Fruit fly (Drosophila melanogaster) whole organism, embryonic: ENCODE measurements around the gene Phae2.
A peak's percentile ranks its signal among the peaks of the same experiment; 100 is the strongest.

Experiments
- BEAF-32 ChIP-seq: fragments of 200-800 bp; sonication (Bioruptor generic); optimal IDR thresholded peaks from 3 replicates; lab custom pipeline; 2017; ENCODE audit warnings: missing biosample characterization, missing genetic modification characterization, mild to moderate bottlenecking, moderate library complexity, missing genetic modification reagents
- CG10267 ChIP-seq: fragments of 200-800 bp; sonication (Bioruptor generic); optimal IDR thresholded peaks from 2 replicates; lab custom pipeline; 2018; ENCODE audit warnings: missing biosample characterization, mild to moderate bottlenecking, missing genetic modification characterization, moderate library complexity
- CG11504 ChIP-seq: fragments of 200-800 bp; sonication (Bioruptor generic); optimal IDR thresholded peaks from 3 replicates; lab custom pipeline; 2019; ENCODE audit warnings: missing biosample characterization, mild to moderate bottlenecking, missing genetic modification characterization, moderate library complexity
- CG12299 ChIP-seq: fragments of 200-800 bp; sonication (Bioruptor generic); optimal IDR thresholded peaks from 2 replicates; lab custom pipeline; 2018; ENCODE audit warnings: missing biosample characterization, mild to moderate bottlenecking, missing genetic modification characterization
- CG13296 ChIP-seq: fragments of 200-800 bp; sonication (Bioruptor generic); optimal IDR thresholded peaks from 3 replicates; lab custom pipeline; 2018; ENCODE audit warnings: missing biosample characterization, mild to moderate bottlenecking, missing genetic modification characterization
- CG16863 ChIP-seq: fragments of 200-800 bp; sonication (Bioruptor generic); optimal IDR thresholded peaks from 3 replicates; lab custom pipeline; 2016; ENCODE audit warnings: missing biosample characterization, missing genetic modification characterization
- CG17568 ChIP-seq: fragments of 200-800 bp; sonication (Bioruptor generic); optimal IDR thresholded peaks from 2 replicates; lab custom pipeline; 2018; ENCODE audit warnings: missing biosample characterization, mild to moderate bottlenecking, missing genetic modification characterization, moderate library complexity
- CG2120 ChIP-seq: fragments of 200-800 bp; sonication (Bioruptor generic); optimal IDR thresholded peaks from 3 replicates; lab custom pipeline; 2016; ENCODE audit warnings: missing biosample characterization, missing genetic modification characterization
- CG30403 ChIP-seq: fragments of 200-800 bp; sonication (Bioruptor generic); optimal IDR thresholded peaks from 3 replicates; lab custom pipeline; 2016; ENCODE audit warnings: missing biosample characterization, missing genetic modification characterization
- CG31224 ChIP-seq: fragments of 200-800 bp; sonication (Bioruptor generic); IDR thresholded peaks from 2 replicates; pipeline ENCODE4 v1.3.6; 2022; ENCODE audit warnings: missing biosample characterization, missing genetic modification characterization
- CG32767 ChIP-seq: fragments of 200-800 bp; sonication (Bioruptor generic); IDR thresholded peaks from 2 replicates; pipeline ENCODE4 v1.3.6; 2022; ENCODE audit warnings: missing biosample characterization, missing genetic modification characterization
- CG3407 ChIP-seq: fragments of 200-800 bp; sonication (Bioruptor generic); optimal IDR thresholded peaks from 2 replicates; lab custom pipeline; 2018; ENCODE audit warnings: missing biosample characterization, mild to moderate bottlenecking, missing genetic modification characterization
- CG4404 ChIP-seq: fragments of 200-800 bp; sonication (Bioruptor generic); IDR thresholded peaks from 2 replicates; pipeline ENCODE4 v1.3.6; 2022; ENCODE audit warnings: missing biosample characterization, missing genetic modification characterization
- CG4707 ChIP-seq: fragments of 200-800 bp; sonication (Bioruptor generic); optimal IDR thresholded peaks from 2 replicates; lab custom pipeline; 2018; ENCODE audit warnings: missing biosample characterization, mild to moderate bottlenecking, missing genetic modification characterization, moderate library complexity
- CG5180 ChIP-seq: fragments of 200-800 bp; sonication (Bioruptor generic); optimal IDR thresholded peaks from 3 replicates; lab custom pipeline; 2017; ENCODE audit warnings: missing biosample characterization, missing genetic modification characterization, mild to moderate bottlenecking, moderate library complexity, missing genetic modification reagents
- CG6854 ChIP-seq: fragments of 200-800 bp; sonication (Bioruptor generic); optimal IDR thresholded peaks from 3 replicates; lab custom pipeline; 2017; ENCODE audit warnings: missing biosample characterization, mild to moderate bottlenecking, missing genetic modification characterization
- CG8089 ChIP-seq: fragments of 200-800 bp; sonication (Bioruptor generic); optimal IDR thresholded peaks from 3 replicates; lab custom pipeline; 2016; ENCODE audit warnings: missing biosample characterization, missing genetic modification characterization
- CG9817 ChIP-seq: fragments of 200-800 bp; sonication (Bioruptor generic); optimal IDR thresholded peaks from 2 replicates; lab custom pipeline; 2018; ENCODE audit warnings: missing biosample characterization, mild to moderate bottlenecking, missing genetic modification characterization, moderate library complexity
- D19A ChIP-seq: fragments of 200-800 bp; optimal IDR thresholded peaks from 3 replicates; lab custom pipeline; 2019; ENCODE audit warnings: missing biosample characterization, mild to moderate bottlenecking, missing genetic modification characterization, moderate library complexity
- Eip74EF ChIP-seq, 2 experiments: fragments of 200-800 bp in 1 of 2; fragments of >200 bp in 1 of 2; sonication (Bioruptor generic) in 1 of 2; optimal IDR thresholded peaks; 2 replicates each; lab custom pipeline; 2017 to 2019; ENCODE audit warnings: missing biosample characterization in 2 of 2, missing genetic modification characterization in 2 of 2, mild to moderate bottlenecking in 1 of 2, moderate library complexity in 1 of 2
- H15 ChIP-seq: fragments of 200-800 bp; sonication (Bioruptor generic); IDR thresholded peaks from 3 replicates; pipeline ENCODE4 v1.3.6; 2022; ENCODE audit warnings: missing biosample characterization, missing genetic modification characterization
- Hsf ChIP-seq: fragments of 200-800 bp; sonication (Bioruptor generic); optimal IDR thresholded peaks from 3 replicates; lab custom pipeline; 2016; ENCODE audit warnings: missing biosample characterization, missing genetic modification characterization
- Ravus ChIP-seq: fragments of 200-800 bp; sonication (Bioruptor generic); IDR thresholded peaks from 2 replicates; pipeline ENCODE4 v1.3.6; 2022; ENCODE audit warnings: missing biosample characterization, missing genetic modification characterization
- Sox100B ChIP-seq: fragments of 200-800 bp; sonication (Bioruptor generic); optimal IDR thresholded peaks from 3 replicates; lab custom pipeline; 2018; ENCODE audit warnings: missing biosample characterization, mild to moderate bottlenecking, missing genetic modification characterization
- Usf ChIP-seq: fragments of 200-800 bp; sonication (Bioruptor generic); optimal IDR thresholded peaks from 2 replicates; lab custom pipeline; 2017; ENCODE audit warnings: missing genotype, missing biosample characterization, missing genetic modification characterization
- Xrp1 ChIP-seq: fragments of 200-800 bp; sonication (Bioruptor generic); IDR thresholded peaks from 2 replicates; pipeline ENCODE4 v1.3.6; 2022; ENCODE audit warnings: missing biosample characterization, missing genetic modification characterization
- ase ChIP-seq: fragments of 200-800 bp; sonication (Bioruptor generic); IDR thresholded peaks from 3 replicates; pipeline ENCODE4 v1.3.6; 2022; ENCODE audit warnings: missing biosample characterization, missing genetic modification characterization
- az2 ChIP-seq: fragments of 200-800 bp; sonication (Bioruptor generic); optimal IDR thresholded peaks from 3 replicates; lab custom pipeline; 2016; ENCODE audit warnings: missing biosample characterization, missing genetic modification characterization
- bbx ChIP-seq: fragments of 200-800 bp; sonication (Bioruptor generic); IDR thresholded peaks from 2 replicates; pipeline ENCODE4 v1.3.6; 2022; ENCODE audit warnings: missing biosample characterization, missing genetic modification characterization; ENCODE audit not compliant: partially characterized antibody
- chinmo ChIP-seq: fragments of 200-800 bp; sonication (Bioruptor generic); IDR thresholded peaks from 4 replicates; pipeline ENCODE4 v1.3.6; 2022; ENCODE audit warnings: missing biosample characterization, missing genetic modification characterization; ENCODE audit not compliant: partially characterized antibody
- danr ChIP-seq: fragments of 200-800 bp; sonication (Bioruptor generic); IDR thresholded peaks from 2 replicates; pipeline ENCODE4 v1.3.6; 2022; ENCODE audit warnings: missing biosample characterization, missing genetic modification characterization
- dimm ChIP-seq: fragments of 200-800 bp; sonication (Bioruptor generic); IDR thresholded peaks from 2 replicates; pipeline ENCODE4 v1.3.6; 2022; ENCODE audit warnings: missing biosample characterization, missing genetic modification characterization
- dysf ChIP-seq: fragments of 200-800 bp; sonication (Bioruptor generic); IDR thresholded peaks from 3 replicates; pipeline ENCODE4 v1.3.6; 2022; ENCODE audit warnings: missing biosample characterization, missing genetic modification characterization
- fu2 ChIP-seq: fragments of 200-800 bp; sonication (Bioruptor generic); optimal IDR thresholded peaks from 2 replicates; lab custom pipeline; 2016; ENCODE audit warnings: missing biosample characterization, missing genetic modification characterization
- gfzf ChIP-seq: fragments of 200-800 bp; sonication (Bioruptor generic); optimal IDR thresholded peaks from 2 replicates; lab custom pipeline; 2016; ENCODE audit warnings: missing biosample characterization, mild to moderate bottlenecking, missing genetic modification characterization, moderate library complexity
- ham ChIP-seq: fragments of 200-800 bp; sonication (Bioruptor generic); IDR thresholded peaks from 2 replicates; pipeline ENCODE4 v1.3.6; 2022; ENCODE audit warnings: missing biosample characterization, missing genetic modification characterization
- hth ChIP-seq: fragments of >200 bp; optimal IDR thresholded peaks from 2 replicates; lab custom pipeline; 2017; ENCODE audit warnings: inconsistent platforms
- mld ChIP-seq: fragments of 200-800 bp; sonication (Bioruptor generic); IDR thresholded peaks from 3 replicates; pipeline ENCODE4 v1.3.6; 2022; ENCODE audit warnings: missing biosample characterization, missing genetic modification characterization; ENCODE audit not compliant: partially characterized antibody
- nerfin-1 ChIP-seq: fragments of 200-800 bp; sonication (Bioruptor generic); optimal IDR thresholded peaks from 3 replicates; lab custom pipeline; 2019; ENCODE audit warnings: missing biosample characterization, mild to moderate bottlenecking, missing genetic modification characterization, moderate library complexity
- onecut ChIP-seq: fragments of 200-800 bp; sonication (Bioruptor generic); IDR thresholded peaks from 2 replicates; pipeline ENCODE4 v1.3.6; 2022; ENCODE audit warnings: missing biosample characterization, missing genetic modification characterization
- phol ChIP-seq: fragments of 200-800 bp; sonication (Bioruptor generic); optimal IDR thresholded peaks from 3 replicates; lab custom pipeline; 2018; ENCODE audit warnings: missing biosample characterization, mild to moderate bottlenecking, missing genetic modification characterization, moderate library complexity
- sob ChIP-seq: fragments of 200-800 bp; sonication (Bioruptor generic); IDR thresholded peaks from 2 replicates; pipeline ENCODE4 v1.3.6; 2022; ENCODE audit warnings: missing biosample characterization, missing genetic modification characterization
- sqz ChIP-seq: fragments of 200-800 bp; sonication (Bioruptor generic); optimal IDR thresholded peaks from 3 replicates; lab custom pipeline; 2018; ENCODE audit warnings: missing biosample characterization, mild to moderate bottlenecking, missing genetic modification characterization
- tll ChIP-seq, 2 experiments: fragments of 200-800 bp in 1 of 2; fragments of >200 bp in 1 of 2; sonication (Bioruptor generic) in 1 of 2; optimal IDR thresholded peaks; 2 replicates each; lab custom pipeline; 2017 to 2019; ENCODE audit warnings: missing biosample characterization in 2 of 2, missing genetic modification characterization in 2 of 2, mild to moderate bottlenecking in 1 of 2, moderate library complexity in 1 of 2
- trh ChIP-seq: fragments of 200-800 bp; sonication (Bioruptor generic); optimal IDR thresholded peaks from 2 replicates; lab custom pipeline; 2016; ENCODE audit warnings: missing biosample characterization, missing genetic modification characterization
- usp ChIP-seq: fragments of >200 bp; optimal IDR thresholded peaks from 2 replicates; lab custom pipeline; 2017; ENCODE audit warnings: missing biosample characterization, missing genetic modification characterization
- vnd ChIP-seq: fragments of 200-800 bp; sonication (Bioruptor generic); IDR thresholded peaks from 3 replicates; pipeline ENCODE4 v1.3.6; 2022; ENCODE audit warnings: missing biosample characterization, missing genetic modification characterization; ENCODE audit not compliant: partially characterized antibody
- zfh1 ChIP-seq: fragments of 200-800 bp; sonication (Bioruptor generic); IDR thresholded peaks from 3 replicates; pipeline ENCODE4 v1.3.6; 2022; ENCODE audit warnings: missing biosample characterization, missing genetic modification characterization

The Phae2 gene

DNA sequence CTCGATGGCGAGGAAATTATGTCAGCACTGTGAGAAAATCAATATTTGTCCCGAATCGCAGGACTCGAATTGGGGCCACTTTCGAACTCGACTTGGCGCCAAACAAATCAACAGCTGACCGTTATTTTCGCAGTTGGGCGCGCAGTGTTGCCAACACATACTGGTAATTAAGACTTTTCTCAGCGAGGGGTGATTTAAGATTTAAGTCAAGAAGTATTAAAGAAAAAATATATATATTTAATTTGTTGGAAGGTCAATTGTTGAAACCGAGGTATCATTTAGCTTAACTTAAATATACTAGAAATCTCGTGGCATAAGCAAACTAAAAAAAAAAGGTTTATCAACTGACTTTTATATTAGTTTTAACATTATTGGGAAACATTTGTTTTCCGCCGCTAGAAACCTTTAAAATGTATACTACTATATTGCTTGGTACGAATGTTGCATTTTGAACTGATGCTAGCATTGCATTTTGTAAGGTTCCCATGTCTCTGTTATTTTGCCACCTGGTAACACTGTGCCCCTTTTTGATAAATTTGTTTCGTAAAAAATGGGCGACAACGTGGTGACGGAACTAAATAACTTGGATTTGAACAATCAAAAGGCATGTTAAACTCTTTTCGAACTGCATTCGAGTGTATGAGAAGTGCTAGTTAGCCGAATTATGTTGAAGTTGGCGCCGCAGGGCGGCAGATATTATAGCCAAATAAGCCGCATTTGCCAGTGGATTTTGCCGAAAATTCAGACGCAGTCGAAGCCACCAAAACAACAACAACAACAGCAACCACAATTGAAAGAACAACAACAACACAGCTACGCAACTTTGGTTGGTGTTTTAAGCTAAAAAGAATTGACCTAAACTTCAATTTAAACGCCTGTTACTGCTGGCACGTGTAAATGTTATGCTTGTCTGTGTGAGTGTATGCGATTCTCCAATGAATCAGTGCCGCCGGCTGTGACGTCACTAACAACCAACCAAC is 7.4 kb upstream of the Phae2 start, which contains the start of the genes Patsas and ThrRS (continued):
- TF ChIP-seq CG5180 (GFP tag; lab: Kevin White, UChicago) (no peak), CG10267 (tag; lab: Kevin White, UChicago) (peak; percentile 84), trh (peak; percentile 46), bbx (GFP tag; lab: Robert Waterston, UW) (no peak), Usf (peak; percentile 83), usp (GFP tag; lab: Kevin White, UChicago) (no peak), H15 (GFP tag; lab: Robert Waterston, UW) (peak; percentile 76; the same call in 2 of the 3 replicates), Hsf (GFP tag; lab: Kevin White, UChicago) (peak; percentile 88), CG8089 (GFP tag; lab: Kevin White, UChicago) (peak; percentile 71), Sox100B (GFP tag; lab: Kevin White, UChicago) (no peak), D19A (tag; lab: Kevin White, UChicago) (peak; percentile 70), CG6854 (GFP tag; lab: Kevin White, UChicago) (peak; percentile 51), CG11504 (tag; lab: Kevin White, UChicago) (peak; percentile 89), dysf (GFP tag; lab: Robert Waterston, UW) (peak; percentile 92), CG4707 (GFP tag; lab: Kevin White, UChicago) (no peak), sqz (GFP tag; lab: Kevin White, UChicago) (peak; percentile 65), az2 (GFP tag; lab: Kevin White, UChicago) (peak; percentile 87), CG4404 (GFP tag; lab: Robert Waterston, UW) (peak; percentile 86), tll (GFP tag; optimal IDR thresholded peaks at IDR 0.05; lab: Kevin White, UChicago) (no peak), nerfin-1 (tag; lab: Kevin White, UChicago) (peak; percentile 78), ham (no peak), hth (lab: Kevin White, UChicago) (no peak), CG30403 (GFP tag; lab: Kevin White, UChicago) (peak; percentile 92), CG3407 (GFP tag; lab: Kevin White, UChicago) (no peak), CG2120 (GFP tag; lab: Kevin White, UChicago) (peak; percentile 91), Xrp1 (peak; percentile 82), CG17568 (GFP tag; lab: Kevin White, UChicago) (no peak), CG12299 (tag; lab: Kevin White, UChicago) (peak; percentile 79), chinmo (no peak), gfzf (GFP tag; lab: Kevin White, UChicago) (peak; percentile 79), CG16863 (GFP tag; lab: Kevin White, UChicago) (peak; percentile 55), CG31224 (peak; percentile 67), sob (GFP tag; lab: Robert Waterston, UW) (peak; percentile 82), danr (GFP tag; lab: Robert Waterston, UW) (peak; percentile 69), onecut (GFP tag; lab: Robert Waterston, UW) (peak; percentile 97), BEAF-32 (GFP tag; lab: Kevin White, UChicago) (peak; percentile 38), mld (GFP tag; lab: Robert Waterston, UW) (no peak), CG32767 (GFP tag; lab: Robert Waterston, UW) (peak; percentile 72; the same call in 1 of the 2 replicates), dimm (GFP tag; lab: Robert Waterston, UW) (peak; percentile 53), phol (tag; lab: Kevin White, UChicago) (peak; percentile 93), zfh1 (GFP tag; lab: Robert Waterston, UW) (peak; percentile 78), CG9817 (tag; lab: Kevin White, UChicago) (peak; percentile 93), Ravus (GFP tag; lab: Robert Waterston, UW) (no peak; the same call in 1 of the 2 replicates), fu2 (GFP tag; lab: Kevin White, UChicago) (peak; percentile 69), ase (GFP tag; lab: Robert Waterston, UW) (peak; percentile 71; the same call in 2 of the 3 replicates), CG13296 (GFP tag; lab: Kevin White, UChicago) (peak; percentile 78), vnd (GFP tag; lab: Robert Waterston, UW) (no peak), Eip74EF (GFP tag; optimal IDR thresholded peaks at IDR 0.05; lab: Kevin White, UChicago) (no peak)
